Worm (Caenorhabditis elegans) whole organism, early embryonic: Measurements from ENCODE around the gene srt-48.

ENCODE experiments used
- B0310.2 ChIP-seq: sonication (generic microtip); optimal IDR thresholded peaks from 2 replicates; lab custom pipeline; 2016; ENCODE audit warnings: mild to moderate bottlenecking, missing genetic modification characterization, missing compliant biosample characterization
- F13C5.2 ChIP-seq: sonication (generic microtip); optimal IDR thresholded peaks from 2 replicates; lab custom pipeline; 2017; ENCODE audit warnings: mild to moderate bottlenecking, missing genetic modification characterization, inconsistent platforms, missing compliant biosample characterization
- ama-1 ChIP-seq: fragments of 150-350 bp; optimal IDR thresholded peaks from 2 replicates; lab custom pipeline; 2014
- ets-7 ChIP-seq: sonication (generic microtip); optimal IDR thresholded peaks from 2 replicates; lab custom pipeline; 2016; ENCODE audit warnings: missing genotype, missing genetic modification characterization, missing compliant biosample characterization
- flt-1 ChIP-seq: fragments of 200-800 bp; sonication (Bioruptor generic); IDR thresholded peaks from 2 replicates; pipeline ENCODE4 v1.3.6; 2022; ENCODE audit warnings: missing genetic modification characterization, missing compliant biosample characterization
- hmg-4 ChIP-seq: fragments of 200-800 bp; sonication (Bioruptor generic); optimal IDR thresholded peaks from 2 replicates; lab custom pipeline; 2018; ENCODE audit warnings: mild to moderate bottlenecking, missing genetic modification characterization, missing compliant biosample characterization
- hnd-1 ChIP-seq: sonication (generic microtip); optimal IDR thresholded peaks from 2 replicates; lab custom pipeline; 2016; ENCODE audit warnings: missing genetic modification characterization, missing compliant biosample characterization
- tbx-11 ChIP-seq: fragments of 200-800 bp; sonication (Bioruptor generic); IDR thresholded peaks from 2 replicates; pipeline ENCODE4 v1.3.6; 2022; ENCODE audit warnings: missing genetic modification characterization, missing compliant biosample characterization
- tbx-37 ChIP-seq: fragments of 200-800 bp; sonication (Bioruptor generic); conservative IDR thresholded peaks from 2 replicates; pipeline ENCODE4 v1.3.6; 2022; ENCODE audit warnings: missing genetic modification reagents, missing genetic modification characterization, missing compliant biosample characterization

DNA sequence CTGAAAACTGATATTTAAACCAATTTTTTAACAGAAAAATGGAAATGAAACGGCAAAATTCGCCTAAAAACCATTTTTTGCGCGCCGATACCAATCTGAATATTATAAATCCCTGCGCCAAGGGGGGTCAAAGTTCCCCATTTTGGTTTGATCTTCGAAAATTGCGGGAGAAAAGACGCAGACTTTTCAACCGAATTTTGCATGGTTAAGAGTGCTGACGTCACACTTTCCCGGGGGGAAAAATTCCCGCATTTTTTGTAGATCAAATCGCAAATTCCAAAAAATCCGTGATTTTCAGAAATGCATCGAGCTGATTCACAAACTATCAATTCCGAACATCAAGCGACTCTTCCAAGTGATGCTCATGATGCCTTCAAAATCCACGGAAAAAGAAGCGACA lies 39.2 kb downstream of the srt-48 start:
- no peak for TF ChIP-seq tbx-37 (GFP tag; lab: Robert Waterston, UW)
- no peak for TF ChIP-seq hnd-1 (tag; lab: Kevin White, UChicago)
- no peak for TF ChIP-seq ama-1
- no peak for TF ChIP-seq tbx-11 (GFP tag; lab: Robert Waterston, UW)
- no peak for TF ChIP-seq B0310.2 (tag; lab: Kevin White, UChicago)
- no peak for TF ChIP-seq F13C5.2 (tag; lab: Kevin White, UChicago)
- no peak for TF ChIP-seq flt-1 (GFP tag; lab: Robert Waterston, UW)
- TF ChIP-seq ets-7 (tag; lab: Kevin White, UChicago): no peak
- no peak for TF ChIP-seq hmg-4
